Fruit fly (Drosophila melanogaster) whole organism, wandering third instar larva: ENCODE results near the gene CG2652.

Source experiments
- Abd-B ChIP-seq: fragments of >200 bp; optimal IDR thresholded peaks from 2 replicates; lab custom pipeline; 2017; ENCODE audit warnings: missing biosample characterization, missing genetic modification characterization
- CG32264 ChIP-seq: fragments of 200-800 bp; sonication (Bioruptor generic); optimal IDR thresholded peaks from 2 replicates; lab custom pipeline; 2016; ENCODE audit warnings: missing biosample characterization, missing genetic modification characterization
- CG9705 ChIP-seq: fragments of 200-800 bp; sonication (Bioruptor generic); optimal IDR thresholded peaks from 2 replicates; lab custom pipeline; 2018; ENCODE audit warnings: missing biosample characterization, mild to moderate bottlenecking, missing genetic modification characterization
- CrebA ChIP-seq: fragments of 200-800 bp; sonication (Bioruptor generic); optimal IDR thresholded peaks from 2 replicates; lab custom pipeline; 2016; ENCODE audit warnings: missing biosample characterization, mild to moderate bottlenecking, missing genetic modification characterization, borderline replicate concordance
- Dfd ChIP-seq: fragments of >200 bp; optimal IDR thresholded peaks from 2 replicates; lab custom pipeline; 2017; ENCODE audit warnings: missing biosample characterization, missing genetic modification characterization
- Dif ChIP-seq: fragments of 200-275, 200-300 bp; sonication (Bioruptor generic); optimal IDR thresholded peaks from 2 replicates; lab custom pipeline; 2018; ENCODE audit warnings: missing biosample characterization, missing genetic modification characterization; ENCODE audit not compliant: partially characterized antibody
- GATAd ChIP-seq: sonication (Bioruptor generic); optimal IDR thresholded peaks from 2 replicates; lab custom pipeline; 2016; ENCODE audit warnings: missing biosample characterization, missing genetic modification characterization
- HLH106 ChIP-seq: fragments of 200-800 bp; optimal IDR thresholded peaks from 3 replicates; lab custom pipeline; 2019; ENCODE audit warnings: missing biosample characterization, mild to moderate bottlenecking, missing genetic modification characterization, moderate library complexity
- Hnf4 ChIP-seq: fragments of 200-800 bp; sonication (Bioruptor generic); optimal IDR thresholded peaks from 2 replicates; lab custom pipeline; 2016; ENCODE audit warnings: missing biosample characterization, mild to moderate bottlenecking, missing genetic modification characterization
- Hr78 ChIP-seq: fragments of >200 bp; optimal IDR thresholded peaks from 2 replicates; lab custom pipeline; 2017; ENCODE audit warnings: missing biosample characterization, missing genetic modification characterization
- Hr83 ChIP-seq: fragments of 200-300 bp; sonication (Bioruptor generic); optimal IDR thresholded peaks from 2 replicates; lab custom pipeline; 2016; ENCODE audit warnings: missing biosample characterization, mild to moderate bottlenecking, missing genetic modification characterization, moderate library complexity; ENCODE audit not compliant: poor library complexity, severe bottlenecking
- Jra ChIP-seq: sonication (Bioruptor generic); optimal IDR thresholded peaks from 2 replicates; lab custom pipeline; 2016; ENCODE audit warnings: missing biosample characterization, missing genetic modification characterization
- Mio ChIP-seq: sonication (Bioruptor generic); optimal IDR thresholded peaks from 2 replicates; lab custom pipeline; 2016; ENCODE audit warnings: missing biosample characterization, missing genetic modification characterization
- Myc ChIP-seq: fragments of >200 bp; optimal IDR thresholded peaks from 2 replicates; lab custom pipeline; 2017
- N ChIP-seq: fragments of >200 bp; optimal IDR thresholded peaks from 2 replicates; lab custom pipeline; 2018; ENCODE audit warnings: missing biosample characterization, missing external identifiers, missing genetic modification characterization
- OdsH ChIP-seq: fragments of 200-800 bp; sonication (Bioruptor generic); optimal IDR thresholded peaks from 2 replicates; lab custom pipeline; 2016; ENCODE audit warnings: missing biosample characterization, mild to moderate bottlenecking, missing genetic modification characterization
- Rel ChIP-seq, 2 experiments: fragments of 200-800 bp; sonication (Bioruptor generic) in 1 of 2; optimal IDR thresholded peaks; 2 replicates in 1 of 2; 3 replicates in 1 of 2; lab custom pipeline; 2016 to 2019; ENCODE audit warnings: mild to moderate bottlenecking in 2 of 2, missing biosample characterization in 2 of 2, missing genetic modification characterization in 2 of 2, moderate library complexity in 1 of 2
- Sp1 ChIP-seq: fragments of 200-800 bp; sonication (Bioruptor generic); optimal IDR thresholded peaks from 3 replicates; lab custom pipeline; 2019; ENCODE audit warnings: missing biosample characterization, mild to moderate bottlenecking, missing genetic modification characterization, moderate library complexity
- Vsx2 ChIP-seq: fragments of 200-300, 225-300 bp; sonication (Bioruptor generic); optimal IDR thresholded peaks from 2 replicates; lab custom pipeline; 2018; ENCODE audit warnings: missing biosample characterization, missing genetic modification characterization; ENCODE audit not compliant: partially characterized antibody
- br ChIP-seq: fragments of 200-800 bp; sonication (Bioruptor generic); optimal IDR thresholded peaks from 2 replicates; lab custom pipeline; 2016; ENCODE audit warnings: missing biosample characterization, missing genetic modification characterization
- brk ChIP-seq: fragments of 200-800 bp; sonication (Bioruptor generic); optimal IDR thresholded peaks from 2 replicates; lab custom pipeline; 2016; ENCODE audit warnings: missing biosample characterization, mild to moderate bottlenecking, missing genetic modification characterization
- dl ChIP-seq, 2 experiments: fragments of 175-275, 200-275 bp in 1 of 2; fragments of 200-275 bp in 1 of 2; sonication (Bioruptor generic); optimal IDR thresholded peaks; lab custom pipeline; 2018; ENCODE audit warnings: mild to moderate bottlenecking in 2 of 2, missing biosample characterization in 2 of 2, missing genetic modification characterization in 2 of 2, moderate library complexity in 2 of 2; ENCODE audit not compliant: partially characterized antibody in 2 of 2, insufficient read depth in 1 of 2
- dmrt93B ChIP-seq: fragments of 200-800 bp; sonication (Bioruptor generic); optimal IDR thresholded peaks from 2 replicates; lab custom pipeline; 2018; ENCODE audit warnings: missing biosample characterization, mild to moderate bottlenecking, missing genetic modification characterization
- dsf ChIP-seq: sonication (Bioruptor generic); optimal IDR thresholded peaks from 2 replicates; lab custom pipeline; 2016; ENCODE audit warnings: missing biosample characterization, missing genetic modification characterization, borderline replicate concordance
- ey ChIP-seq: fragments of 200-800 bp; sonication (Bioruptor generic); optimal IDR thresholded peaks from 2 replicates; lab custom pipeline; 2016; ENCODE audit warnings: missing biosample characterization, missing genetic modification characterization
- foxo ChIP-seq, 2 experiments: fragments of 200-800 bp; sonication (Bioruptor generic); optimal IDR thresholded peaks; 2 replicates in 1 of 2; 3 replicates in 1 of 2; lab custom pipeline; 2016 to 2017; ENCODE audit warnings: missing biosample characterization in 2 of 2, missing genetic modification characterization in 2 of 2
- fru ChIP-seq: fragments of 200-800 bp; sonication (Bioruptor generic); optimal IDR thresholded peaks from 3 replicates; lab custom pipeline; 2016; ENCODE audit warnings: missing biosample characterization, mild to moderate bottlenecking, missing genetic modification characterization
- h ChIP-seq: fragments of 200-800 bp; sonication (Bioruptor generic); optimal IDR thresholded peaks from 3 replicates; lab custom pipeline; 2016; ENCODE audit warnings: missing biosample characterization, mild to moderate bottlenecking, missing genetic modification characterization
- jim ChIP-seq: fragments of 175-275, 200-325 bp; sonication (Bioruptor generic); optimal IDR thresholded peaks from 2 replicates; lab custom pipeline; 2016; ENCODE audit warnings: missing biosample characterization, mild to moderate bottlenecking, missing genetic modification characterization
- lola ChIP-seq: fragments of >200 bp; optimal IDR thresholded peaks from 2 replicates; lab custom pipeline; 2017; ENCODE audit warnings: missing biosample characterization, missing genetic modification characterization
- pan ChIP-seq: fragments of >200 bp; optimal IDR thresholded peaks from 2 replicates; lab custom pipeline; 2017
- psq ChIP-seq: fragments of 200-800 bp; sonication (Bioruptor generic); optimal IDR thresholded peaks from 3 replicates; lab custom pipeline; 2017; ENCODE audit warnings: missing biosample characterization, mild to moderate bottlenecking, missing genetic modification characterization, moderate library complexity
- rgr ChIP-seq: fragments of 200-800 bp; sonication (Bioruptor generic); optimal IDR thresholded peaks from 3 replicates; lab custom pipeline; 2016; ENCODE audit warnings: missing biosample characterization, mild to moderate bottlenecking, missing genetic modification characterization
- sage ChIP-seq: fragments of 200-800 bp; sonication (Bioruptor generic); optimal IDR thresholded peaks from 2 replicates; lab custom pipeline; 2016; ENCODE audit warnings: missing biosample characterization, mild to moderate bottlenecking, missing genetic modification characterization
- sv ChIP-seq: fragments of 200-800 bp; sonication (Bioruptor generic); optimal IDR thresholded peaks from 3 replicates; lab custom pipeline; 2016; ENCODE audit warnings: missing biosample characterization, missing genetic modification characterization
- tai ChIP-seq: sonication (Bioruptor generic); optimal IDR thresholded peaks from 2 replicates; lab custom pipeline; 2016; ENCODE audit warnings: missing biosample characterization, missing genetic modification characterization
- usp ChIP-seq: fragments of >200 bp; optimal IDR thresholded peaks from 2 replicates; lab custom pipeline; 2017; ENCODE audit warnings: missing biosample characterization, missing genetic modification characterization
- woc ChIP-seq: sonication (Bioruptor generic); optimal IDR thresholded peaks from 2 replicates; lab custom pipeline; 2016; ENCODE audit warnings: missing biosample characterization, mild to moderate bottlenecking, missing genetic modification characterization

The CG2652 gene

dm6 chrX:2647950-2648613 is 34.6 kb downstream of the CG2652 start (continued):
- no peak for TF ChIP-seq dl (GFP tag; optimal IDR thresholded peaks at IDR 0.05; lab: Kevin White, UChicago; ENCODE audit: insufficient read depth in 1 of 2, partially characterized antibody in 2 of 2)
- peak; percentile 58 for TF ChIP-seq fru (GFP tag; lab: Kevin White, UChicago)
- TF ChIP-seq, all 38 proteins: peak for 16

- peak; percentile 41 to 90 for TF ChIP-seq foxo (GFP tag; optimal IDR thresholded peaks at IDR 0.05; lab: Kevin White, UChicago)
- peak; percentile 83 for TF ChIP-seq Hnf4 (GFP tag; lab: Kevin White, UChicago)
- peak; percentile 74 for TF ChIP-seq sage (GFP tag; lab: Kevin White, UChicago)
- peak; percentile 75 for TF ChIP-seq dmrt93B (GFP tag; lab: Kevin White, UChicago)
- TF ChIP-seq Abd-B (GFP tag; lab: Kevin White, UChicago), result no peak
- no peak for TF ChIP-seq jim
- peak; percentile 61 for TF ChIP-seq brk
- TF ChIP-seq dl (GFP tag; optimal IDR thresholded peaks at IDR 0.05; lab: Kevin White, UChicago; ENCODE audit: insufficient read depth in 1 of 2, partially characterized antibody in 2 of 2), result no peak
- TF ChIP-seq CrebA, result peak; percentile 6
- TF ChIP-seq sv (GFP tag; lab: Kevin White, UChicago), result peak; percentile 45
- peak; percentile 91 for TF ChIP-seq fru (GFP tag; lab: Kevin White, UChicago)
- peak; percentile 83 for TF ChIP-seq OdsH
- peak; percentile 2 for TF ChIP-seq Rel (GFP tag; optimal IDR thresholded peaks at IDR 0.05; lab: Kevin White, UChicago)
- TF ChIP-seq Rel (tag; optimal IDR thresholded peaks at IDR 0.05; lab: Kevin White, UChicago), result no peak
- peak; percentile 87 for TF ChIP-seq HLH106 (tag; lab: Kevin White, UChicago)
- TF ChIP-seq woc (GFP tag; lab: Kevin White, UChicago), result peak; percentile 88
- TF ChIP-seq br (GFP tag; lab: Kevin White, UChicago), result peak; percentile 83
- no peak for TF ChIP-seq Hr83
- TF ChIP-seq Myc (lab: Kevin White, UChicago), result no peak
- TF ChIP-seq pan (lab: Kevin White, UChicago), result no peak
- TF ChIP-seq rgr (GFP tag; lab: Kevin White, UChicago), result peak; percentile 84
- no peak for TF ChIP-seq usp
- TF ChIP-seq Dfd (GFP tag; lab: Kevin White, UChicago), result no peak
- TF ChIP-seq N (GFP tag; lab: Kevin White, UChicago), result no peak
- peak; percentile 53 for TF ChIP-seq Jra (GFP tag; lab: Kevin White, UChicago)
- TF ChIP-seq tai (GFP tag; lab: Kevin White, UChicago), result peak; percentile 58
- TF ChIP-seq Dif (GFP tag; lab: Kevin White, UChicago), result no peak
- TF ChIP-seq Vsx2 (GFP tag; lab: Kevin White, UChicago), result no peak
- TF ChIP-seq ey (GFP tag; lab: Kevin White, UChicago), result peak; percentile 87
- TF ChIP-seq Mio (GFP tag; lab: Kevin White, UChicago), result no peak
- peak; percentile 78 for TF ChIP-seq CG32264 (GFP tag; lab: Kevin White, UChicago)
- TF ChIP-seq Sp1, result peak; percentile 83
- TF ChIP-seq h (GFP tag; lab: Kevin White, UChicago), result peak; percentile 87
- no peak for TF ChIP-seq dsf (GFP tag; lab: Kevin White, UChicago)
- peak; percentile 76 for TF ChIP-seq psq (GFP tag; lab: Kevin White, UChicago)
- TF ChIP-seq GATAd (GFP tag; lab: Kevin White, UChicago), result no peak
- TF ChIP-seq CG9705, result peak; percentile 76
- no peak for TF ChIP-seq lola (GFP tag; lab: Kevin White, UChicago)
- no peak for TF ChIP-seq Hr78 (GFP tag; lab: Kevin White, UChicago)
Measured at dm6 chrX:2647472-2647883, 35.3 kb downstream of the CG2652 start.
